Fruit fly (Drosophila melanogaster): ENCODE data around the gene vari.

DNA sequence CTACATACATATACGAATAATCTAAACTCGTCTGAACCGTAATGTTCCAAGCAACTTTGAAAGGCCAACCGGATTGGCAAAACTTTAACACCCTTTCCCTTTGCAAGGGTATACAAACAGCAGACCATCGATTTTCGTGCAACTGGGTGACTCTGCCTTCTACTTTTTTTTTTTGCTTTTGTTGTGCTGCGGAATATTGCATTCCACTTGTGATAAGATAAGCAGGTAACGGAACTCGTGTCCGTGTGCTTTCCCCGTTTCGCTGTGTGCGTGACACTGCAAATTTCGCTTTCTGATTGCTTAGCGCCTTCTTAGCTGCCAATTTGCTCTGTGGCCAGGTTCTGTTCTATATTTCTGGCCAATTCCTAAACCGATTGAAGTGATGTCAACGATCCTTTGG lies 35.9 kb downstream of the vari start:
- TF ChIP-seq psq (optimal IDR thresholded peaks at IDR 0.05), result no peak
- no peak for TF ChIP-seq usp (GFP tag; optimal IDR thresholded peaks at IDR 0.05)

Data from whole organism.